Worm (Caenorhabditis elegans) whole organism, L1 larva: ENCODE measurements around the gene bli-2.

Source experiments
- lin-13 ChIP-seq: fragments of 150-350 bp; optimal IDR thresholded peaks from 2 replicates; lab custom pipeline; 2014; ENCODE audit warnings: missing biosample characterization, missing genetic modification reagents, missing genetic modification characterization
- nhr-28 ChIP-seq: fragments of 150-350 bp; optimal IDR thresholded peaks from 2 replicates; lab custom pipeline; 2014; ENCODE audit warnings: missing biosample characterization, missing genetic modification characterization

ce11 chrII:5652334-5652733 is at the start of gene bli-2:
- no peak for TF ChIP-seq lin-13
- no peak for TF ChIP-seq nhr-28 (tag; lab: Kevin White, UChicago)
